Worm (Caenorhabditis elegans) whole organism, young adult: ENCODE data around the gene zipt-2.1.

Source experiments
- C17E4.6 ChIP-seq: fragments of 200-800 bp; sonication (Bioruptor generic); IDR thresholded peaks from 2 replicates; pipeline ENCODE4 v1.3.6; 2022; ENCODE audit warnings: missing genetic modification reagents, missing genetic modification characterization, missing compliant biosample characterization
- D2030.7 ChIP-seq: fragments of 200-800 bp; sonication (Bioruptor generic); IDR thresholded peaks from 2 replicates; pipeline ENCODE4 v1.3.6; 2022; ENCODE audit warnings: missing genetic modification reagents, missing genetic modification characterization, missing compliant biosample characterization
- F23B12.7 ChIP-seq: sonication (generic microtip); optimal IDR thresholded peaks from 2 replicates; lab custom pipeline; 2017; ENCODE audit warnings: missing genetic modification characterization, mild to moderate bottlenecking, missing compliant biosample characterization, antibody characterized with exemption, moderate library complexity; ENCODE audit not compliant: insufficient read depth
- F39B2.1 ChIP-seq: fragments of 200-800 bp; sonication (Bioruptor generic); IDR thresholded peaks from 2 replicates; pipeline ENCODE4 v1.3.6; 2022; ENCODE audit warnings: missing genetic modification reagents, missing genetic modification characterization, missing compliant biosample characterization
- Y67H2A.10 ChIP-seq: fragments of 200-800 bp; sonication (Bioruptor generic); conservative IDR thresholded peaks from 2 replicates; pipeline ENCODE4 v1.3.6; 2022; ENCODE audit warnings: missing genetic modification reagents, missing genetic modification characterization, missing compliant biosample characterization
- Y95B8A.8 ChIP-seq: fragments of 200-800 bp; sonication (Bioruptor generic); IDR thresholded peaks from 2 replicates; pipeline ENCODE4 v1.3.6; 2022; ENCODE audit warnings: missing genetic modification reagents, missing genetic modification characterization, missing compliant biosample characterization
- aptf-2 ChIP-seq: fragments of 200-800 bp; sonication (Bioruptor generic); conservative IDR thresholded peaks from 2 replicates; pipeline ENCODE4 v1.3.6; 2022; ENCODE audit warnings: missing genetic modification reagents, missing genetic modification characterization, missing compliant biosample characterization
- athp-1 ChIP-seq: sonication (generic microtip); optimal IDR thresholded peaks from 2 replicates; lab custom pipeline; 2017; ENCODE audit warnings: mild to moderate bottlenecking, missing genetic modification characterization, missing compliant biosample characterization
- attf-5 ChIP-seq: fragments of 200-800 bp; sonication (Bioruptor generic); optimal IDR thresholded peaks from 2 replicates; lab custom pipeline; 2018; ENCODE audit warnings: mild to moderate bottlenecking, missing genetic modification characterization, missing compliant biosample characterization
- attf-6 ChIP-seq: fragments of 200-800 bp; sonication (Bioruptor generic); IDR thresholded peaks from 2 replicates; pipeline ENCODE4 v1.3.6; 2022; ENCODE audit warnings: missing genetic modification reagents, missing genetic modification characterization, missing compliant biosample characterization
- ccch-3 ChIP-seq: fragments of 200-800 bp; sonication (Bioruptor generic); optimal IDR thresholded peaks from 2 replicates; lab custom pipeline; 2018; ENCODE audit warnings: mild to moderate bottlenecking, missing genetic modification characterization, missing compliant biosample characterization
- ceh-40 ChIP-seq: fragments of 200-800 bp; sonication (Bioruptor generic); IDR thresholded peaks from 2 replicates; pipeline ENCODE4 v1.3.6; 2022; ENCODE audit warnings: missing genetic modification characterization, missing compliant biosample characterization
- ceh-79 ChIP-seq: sonication (generic microtip); optimal IDR thresholded peaks from 2 replicates; lab custom pipeline; 2017; ENCODE audit warnings: mild to moderate bottlenecking, missing genetic modification characterization, missing compliant biosample characterization
- ceh-91 ChIP-seq: fragments of 200-800 bp; sonication (Bioruptor generic); IDR thresholded peaks from 2 replicates; pipeline ENCODE4 v1.3.6; 2022; ENCODE audit warnings: missing genetic modification reagents, missing genetic modification characterization, missing compliant biosample characterization
- chd-7 ChIP-seq: sonication (generic microtip); optimal IDR thresholded peaks from 2 replicates; lab custom pipeline; 2016; ENCODE audit warnings: mild to moderate bottlenecking, missing genetic modification characterization, moderate library complexity, missing compliant biosample characterization
- dpl-1 ChIP-seq: fragments of 150-350 bp; optimal IDR thresholded peaks from 2 replicates; lab custom pipeline; 2014; ENCODE audit warnings: missing biosample characterization, missing genetic modification reagents, missing genetic modification characterization
- hlh-12 ChIP-seq: sonication (generic microtip); optimal IDR thresholded peaks from 2 replicates; lab custom pipeline; 2016; ENCODE audit warnings: missing genetic modification characterization, missing compliant biosample characterization
- hlh-26 ChIP-seq: fragments of 200-800 bp; sonication (Bioruptor generic); conservative IDR thresholded peaks from 2 replicates; pipeline ENCODE4 v1.3.6; 2022; ENCODE audit warnings: missing genetic modification reagents, missing genetic modification characterization, missing compliant biosample characterization
- hmg-1.2 ChIP-seq: fragments of 200-800 bp; sonication (Bioruptor generic); IDR thresholded peaks from 2 replicates; pipeline ENCODE4 v1.3.6; 2022; ENCODE audit warnings: missing genetic modification reagents, missing genetic modification characterization, missing compliant biosample characterization
- hsf-1 ChIP-seq: fragments of 200-800 bp; sonication (Bioruptor generic); IDR thresholded peaks from 2 replicates; pipeline ENCODE4 v1.3.6; 2022; ENCODE audit warnings: missing genetic modification reagents, missing genetic modification characterization, missing compliant biosample characterization
- let-607 ChIP-seq, 2 experiments: fragments of 200-800 bp in 1 of 2; sonication (Bioruptor generic) in 1 of 2; sonication (generic microtip) in 1 of 2; optimal IDR thresholded peaks; 2 replicates each; lab custom pipeline; 2016 to 2018; ENCODE audit warnings: mild to moderate bottlenecking in 2 of 2, missing compliant biosample characterization in 2 of 2, missing genetic modification characterization in 2 of 2, moderate library complexity in 2 of 2, missing genotype in 1 of 2
- lin-26 ChIP-seq: fragments of 200-800 bp; sonication (Bioruptor generic); IDR thresholded peaks from 2 replicates; pipeline ENCODE4 v1.3.6; 2022; ENCODE audit warnings: missing genetic modification reagents, missing genetic modification characterization, missing compliant biosample characterization
- lin-35 ChIP-seq, 3 experiments: fragments of 150-350 bp in 2 of 3; sonication (generic microtip) in 1 of 3; optimal IDR thresholded peaks; 2 replicates each; lab custom pipeline; 2014 to 2018; ENCODE audit warnings: missing biosample characterization in 3 of 3, missing genetic modification characterization in 3 of 3, missing genetic modification reagents in 3 of 3
- lsl-1 ChIP-seq: fragments of 200-800 bp; sonication (Bioruptor generic); optimal IDR thresholded peaks from 2 replicates; lab custom pipeline; 2018; ENCODE audit warnings: mild to moderate bottlenecking, missing genetic modification characterization, moderate library complexity, missing compliant biosample characterization
- madf-3 ChIP-seq: fragments of 200-800 bp; sonication (Bioruptor generic); IDR thresholded peaks from 2 replicates; pipeline ENCODE4 v1.3.6; 2022; ENCODE audit warnings: missing genetic modification reagents, missing genetic modification characterization, missing compliant biosample characterization
- mcd-1 ChIP-seq: fragments of 200-800 bp; sonication (Bioruptor generic); IDR thresholded peaks from 2 replicates; pipeline ENCODE4 v1.3.6; 2022; ENCODE audit warnings: missing genetic modification reagents, missing genetic modification characterization, missing compliant biosample characterization
- pbrm-1 ChIP-seq: fragments of 200-800 bp; sonication (Bioruptor generic); IDR thresholded peaks from 2 replicates; pipeline ENCODE4 v1.3.6; 2022; ENCODE audit warnings: missing genetic modification reagents, missing genetic modification characterization, missing compliant biosample characterization
- repo-1 ChIP-seq: sonication (generic microtip); optimal IDR thresholded peaks from 2 replicates; lab custom pipeline; 2017; ENCODE audit warnings: mild to moderate bottlenecking, missing genetic modification characterization, missing compliant biosample characterization
- sdz-38 ChIP-seq: sonication (generic microtip); optimal IDR thresholded peaks from 2 replicates; lab custom pipeline; 2016; ENCODE audit warnings: missing genotype, missing genetic modification characterization, missing compliant biosample characterization
- snpc-1.3 ChIP-seq: sonication (generic microtip); optimal IDR thresholded peaks from 2 replicates; lab custom pipeline; 2017; ENCODE audit warnings: missing genetic modification characterization, mild to moderate bottlenecking, missing compliant biosample characterization, antibody characterized with exemption, moderate library complexity, missing genotype, missing genetic modification reagents; ENCODE audit not compliant: insufficient read depth
- snpc-4 ChIP-seq, 5 experiments: fragments of 150-350 bp in 1 of 5; sonication (generic microtip) in 4 of 5; optimal IDR thresholded peaks; 2 replicates each; lab custom pipeline; 2014 to 2018; ENCODE audit warnings: missing genetic modification characterization in 5 of 5, missing biosample characterization in 3 of 5, antibody characterized with exemption in 2 of 5, mild to moderate bottlenecking in 2 of 5, missing compliant biosample characterization in 2 of 5, missing genotype in 2 of 5, moderate library complexity in 2 of 5, missing genetic modification reagents in 1 of 5
- somi-1 ChIP-seq: fragments of 200-800 bp; sonication (Bioruptor generic); optimal IDR thresholded peaks from 2 replicates; lab custom pipeline; 2018; ENCODE audit warnings: mild to moderate bottlenecking, missing genetic modification characterization, missing compliant biosample characterization
- tbp1 ChIP-seq: fragments of 200-800 bp; sonication (Bioruptor generic); optimal IDR thresholded peaks from 2 replicates; lab custom pipeline; 2018; ENCODE audit warnings: mild to moderate bottlenecking, missing genetic modification characterization, missing compliant biosample characterization
- tbx-9 ChIP-seq: sonication (generic microtip); optimal IDR thresholded peaks from 2 replicates; lab custom pipeline; 2016; ENCODE audit warnings: borderline replicate concordance, missing genetic modification characterization, inconsistent platforms, missing compliant biosample characterization
- tlf-1 ChIP-seq: fragments of 200-800 bp; sonication (Bioruptor generic); optimal IDR thresholded peaks from 2 replicates; lab custom pipeline; 2018; ENCODE audit warnings: mild to moderate bottlenecking, missing genetic modification characterization, missing compliant biosample characterization
- unc-130 ChIP-seq: sonication (generic microtip); optimal IDR thresholded peaks from 2 replicates; lab custom pipeline; 2016; ENCODE audit warnings: missing genetic modification reagents, missing genetic modification characterization, missing compliant biosample characterization
- ztf-22 ChIP-seq: fragments of 200-800 bp; sonication (Bioruptor generic); optimal IDR thresholded peaks from 2 replicates; lab custom pipeline; 2018; ENCODE audit warnings: mild to moderate bottlenecking, missing genetic modification characterization, moderate library complexity, missing compliant biosample characterization
- ztf-28 ChIP-seq: fragments of 200-800 bp; sonication (Bioruptor generic); IDR thresholded peaks from 2 replicates; pipeline ENCODE4 v1.3.6; 2022; ENCODE audit warnings: missing genetic modification reagents, missing genetic modification characterization, missing compliant biosample characterization
- ztf-3 ChIP-seq: fragments of 200-800 bp; sonication (Bioruptor generic); optimal IDR thresholded peaks from 2 replicates; lab custom pipeline; 2018; ENCODE audit warnings: mild to moderate bottlenecking, missing genetic modification characterization, missing compliant biosample characterization

The zipt-2.1 gene

DNA sequence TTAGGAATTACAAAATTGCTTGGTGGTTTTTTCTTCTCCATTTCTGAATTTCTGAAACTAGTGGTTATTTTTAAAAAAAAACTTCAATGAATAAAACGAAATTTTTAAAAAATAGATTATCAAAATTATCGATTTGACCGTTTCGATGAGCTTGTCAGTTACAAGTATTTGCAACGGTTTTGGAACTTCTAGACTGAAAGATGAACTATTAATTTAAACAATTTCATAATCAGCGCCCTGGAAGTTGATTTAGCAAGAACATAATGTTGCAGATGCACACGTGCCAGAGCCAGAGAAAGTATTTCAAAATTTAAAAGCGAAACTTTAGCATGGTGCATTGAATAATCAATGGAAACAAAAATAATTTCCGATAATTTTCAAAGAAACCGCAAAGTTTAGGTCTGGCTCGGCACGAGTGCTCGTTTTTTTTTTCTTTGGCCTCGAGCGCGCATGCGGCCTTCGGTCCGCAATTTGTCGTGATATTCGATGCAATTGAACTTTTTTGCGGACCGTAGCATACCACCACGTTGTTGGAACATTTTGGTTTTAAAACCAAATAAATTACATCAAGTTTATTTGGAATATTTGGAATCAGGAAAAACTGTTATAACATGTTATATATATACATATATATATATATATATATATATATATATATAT lies 43.4 kb downstream of the zipt-2.1 start, which contains the start of gene T11G6.5 (continued):
- TF ChIP-seq attf-5 (GFP tag; lab: Kevin White, UChicago) (peak; percentile 47), chd-7 (tag; lab: Kevin White, UChicago) (no peak), pbrm-1 (GFP tag; lab: Robert Waterston, UW) (no peak), athp-1 (tag; lab: Kevin White, UChicago) (no peak), let-607 (tag; optimal IDR thresholded peaks at IDR 0.05; lab: Kevin White, UChicago) (no peak), aptf-2 (GFP tag; lab: Robert Waterston, UW) (no peak), attf-6 (GFP tag; lab: Robert Waterston, UW) (no peak), F23B12.7 (tag; lab: Kevin White, UChicago) (peak; percentile 44), hlh-12 (tag; lab: Kevin White, UChicago) (no peak), ceh-79 (tag; lab: Kevin White, UChicago) (no peak), ceh-91 (GFP tag; lab: Robert Waterston, UW) (no peak), ccch-3 (GFP tag; lab: Kevin White, UChicago) (no peak), ztf-28 (no peak), D2030.7 (no peak), snpc-4 (GFP tag; optimal IDR thresholded peaks at IDR 0.05; lab: Kevin White, UChicago) (no peak), snpc-4 (tag; optimal IDR thresholded peaks at IDR 0.05; lab: Kevin White, UChicago) (peak in 1 of 4 experiments; percentile 13), repo-1 (tag; lab: Kevin White, UChicago) (no peak), hsf-1 (GFP tag; lab: Robert Waterston, UW) (no peak), ztf-3 (GFP tag; lab: Kevin White, UChicago) (no peak), mcd-1 (peak; percentile 24; the same call in 1 of the 2 replicates), hmg-1.2 (GFP tag; lab: Robert Waterston, UW) (peak; percentile 24; the same call in 1 of the 2 replicates), Y95B8A.8 (GFP tag; lab: Robert Waterston, UW) (no peak), madf-3 (no peak), sdz-38 (tag; lab: Kevin White, UChicago) (no peak), ceh-40 (GFP tag; lab: Robert Waterston, UW) (no peak)
- TF ChIP-seq, all 124 proteins: peak for 8

DNA sequence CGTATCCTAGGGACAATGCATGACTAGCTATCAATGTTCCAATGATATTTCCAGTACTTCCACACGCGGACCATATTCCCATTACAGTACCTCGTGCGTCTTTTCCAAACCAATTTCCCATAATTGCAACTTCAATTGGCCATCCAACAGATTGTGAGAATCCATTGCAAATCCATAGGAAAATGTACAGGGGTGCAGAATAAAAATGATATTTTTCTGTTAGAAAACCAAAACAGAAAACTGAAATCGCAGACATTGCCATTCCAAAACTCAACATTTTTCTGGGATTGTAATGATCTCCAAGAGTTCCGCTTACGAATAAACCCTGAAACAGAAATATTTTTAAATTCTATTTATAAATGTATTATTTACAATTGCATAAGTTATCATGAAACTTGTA lies 51.7 kb downstream of the zipt-2.1 start:
- TF ChIP-seq tbx-9 (tag; lab: Kevin White, UChicago) = no peak
- no peak for TF ChIP-seq lin-26 (GFP tag; lab: Robert Waterston, UW)
- TF ChIP-seq C17E4.6 (GFP tag; lab: Robert Waterston, UW) = no peak
- TF ChIP-seq Y67H2A.10 (GFP tag; lab: Robert Waterston, UW) = no peak
- no peak for TF ChIP-seq unc-130 (GFP tag; lab: Kevin White, UChicago)
- no peak for TF ChIP-seq snpc-1.3
- TF ChIP-seq hlh-26 = no peak
- TF ChIP-seq tlf-1 (GFP tag; lab: Kevin White, UChicago) = no peak
- TF ChIP-seq lin-35 (GFP tag; optimal IDR thresholded peaks at IDR 0.05; lab: Kevin White, UChicago) = no peak
- no peak for TF ChIP-seq somi-1 (GFP tag; lab: Kevin White, UChicago)
- TF ChIP-seq tbp1 (GFP tag; lab: Kevin White, UChicago) = no peak
- no peak for TF ChIP-seq F39B2.1
- no peak for TF ChIP-seq dpl-1
- no peak for TF ChIP-seq hmg-1.2 (GFP tag; lab: Robert Waterston, UW)
- TF ChIP-seq ztf-3 (GFP tag; lab: Kevin White, UChicago) = no peak
- TF ChIP-seq ztf-22 = no peak
- TF ChIP-seq lsl-1 (GFP tag; lab: Kevin White, UChicago) = no peak
- TF ChIP-seq, all 124 proteins: peak for 0
